Fruit fly (Drosophila melanogaster): ENCODE results near the gene yata.

The yata gene

dm6 chr3R:29716043-29716781 lies 32.8 kb upstream of the yata start (continued):
- 0 out of 3 replicates have a peak, but pooled peaks have one; percentile 23 for TF ChIP-seq CG11456 (GFP tag; IDR thresholded peaks at IDR 0.05)
- no peak for TF ChIP-seq CG9437 (GFP tag; optimal IDR thresholded peaks at IDR 0.05)
- TF ChIP-seq dysf (GFP tag; IDR thresholded peaks at IDR 0.05) = 0 out of 3 replicates have a peak, but pooled peaks have one; percentile 17
- TF ChIP-seq CG8478 (optimal IDR thresholded peaks at IDR 0.05) = peak; percentile 34
- peak; percentile 89 for TF ChIP-seq CTCF (GFP tag; optimal IDR thresholded peaks at IDR 0.05)
- peak; percentile 1 for TF ChIP-seq CG11504 (tag; optimal IDR thresholded peaks at IDR 0.05)
- TF ChIP-seq Hr39 (optimal IDR thresholded peaks at IDR 0.05) = no peak
- no peak for TF ChIP-seq H15 (GFP tag; IDR thresholded peaks at IDR 0.05)
- no peak for TF ChIP-seq CG15696 (tag; optimal IDR thresholded peaks at IDR 0.05)

dm6 chr3R:29716782-29717317 lies 32.2 kb upstream of the yata start, which contains the start of gene Obp99b:
Gene Obp99b, minus strand, starts transcription at chr3R:29716896.
- TF ChIP-seq H2.0 (GFP tag; IDR thresholded peaks at IDR 0.05) = peak; percentile 77
- peak; percentile 57; the same call in 2 of the 3 replicates for TF ChIP-seq so (GFP tag; IDR thresholded peaks at IDR 0.05)
- TF ChIP-seq sima (GFP tag; optimal IDR thresholded peaks at IDR 0.05) = no peak
- TF ChIP-seq Ravus (GFP tag; IDR thresholded peaks at IDR 0.05) = peak; percentile 2; the same call in 1 of the 2 replicates
- TF ChIP-seq Neu2 (GFP tag; optimal IDR thresholded peaks at IDR 0.05; ENCODE audit: borderline replicate concordance) = peak; percentile 34
- peak; percentile 85 for TF ChIP-seq CG17186 (GFP tag; optimal IDR thresholded peaks at IDR 0.05)
- TF ChIP-seq Adf1 (GFP tag; IDR thresholded peaks at IDR 0.05) = peak; percentile 25
- peak; percentile 85 for TF ChIP-seq sqz (GFP tag; optimal IDR thresholded peaks at IDR 0.05)
- peak; percentile 85 for TF ChIP-seq CG16863 (GFP tag; optimal IDR thresholded peaks at IDR 0.05)
- TF ChIP-seq MTF-1 (GFP tag; optimal IDR thresholded peaks at IDR 0.05; ENCODE audit: borderline replicate concordance) = peak; percentile 93
- TF ChIP-seq zen2 (GFP tag; IDR thresholded peaks at IDR 0.05; ENCODE audit: partially characterized antibody) = no peak
- TF ChIP-seq CG9876 (GFP tag; optimal IDR thresholded peaks at IDR 0.05) = peak; percentile 50
- TF ChIP-seq Lhr (GFP tag; optimal IDR thresholded peaks at IDR 0.05) = peak; percentile 75
- peak; percentile 42 for TF ChIP-seq pnt (GFP tag; optimal IDR thresholded peaks at IDR 0.05)
- TF ChIP-seq Mad (GFP tag; optimal IDR thresholded peaks at IDR 0.05) = peak; percentile 78
- TF ChIP-seq CG18011 (GFP tag; optimal IDR thresholded peaks at IDR 0.05) = peak; percentile 62
- peak; percentile 58 for TF ChIP-seq CG16815 (GFP tag; optimal IDR thresholded peaks at IDR 0.05)
- peak; percentile 70 for TF ChIP-seq dm (GFP tag; optimal IDR thresholded peaks at IDR 0.05)
- TF ChIP-seq Elba2 (GFP tag; optimal IDR thresholded peaks at IDR 0.05) = peak; percentile 62
- peak; percentile 46 for TF ChIP-seq tap (tag; optimal IDR thresholded peaks at IDR 0.05)
- peak; percentile 47 for TF ChIP-seq maf-S (GFP tag; optimal IDR thresholded peaks at IDR 0.05)
- TF ChIP-seq bigmax (GFP tag; optimal IDR thresholded peaks at IDR 0.05) = peak; percentile 32
- TF ChIP-seq CG42726 (GFP tag; IDR thresholded peaks at IDR 0.05; ENCODE audit: partially characterized antibody) = no peak
- TF ChIP-seq ERR (GFP tag; optimal IDR thresholded peaks at IDR 0.05) = peak; percentile 12
- TF ChIP-seq luna (GFP tag; optimal IDR thresholded peaks at IDR 0.05) = no peak
- TF ChIP-seq fd64A (GFP tag; optimal IDR thresholded peaks at IDR 0.05) = peak; percentile 87
- TF ChIP-seq CG4730 (GFP tag; IDR thresholded peaks at IDR 0.05) = peak; percentile 79
- TF ChIP-seq btn (GFP tag; optimal IDR thresholded peaks at IDR 0.05) = peak; percentile 83
- peak; percentile 71 for TF ChIP-seq CG10366 (GFP tag; IDR thresholded peaks at IDR 0.05)
- peak; percentile 73 for TF ChIP-seq CG10209 (GFP tag; optimal IDR thresholded peaks at IDR 0.05)
- TF ChIP-seq CG6813 (GFP tag; optimal IDR thresholded peaks at IDR 0.05) = peak; percentile 82
- peak; percentile 50 for TF ChIP-seq CoRest (tag; optimal IDR thresholded peaks at IDR 0.05)
- no peak for TF ChIP-seq hb (GFP tag; IDR thresholded peaks at IDR 0.05; ENCODE audit: partially characterized antibody)
- peak; percentile 62 for TF ChIP-seq CG18262 (tag; optimal IDR thresholded peaks at IDR 0.05)
- TF ChIP-seq CG7556 (GFP tag; optimal IDR thresholded peaks at IDR 0.05) = no peak
- TF ChIP-seq CG9797 (GFP tag; optimal IDR thresholded peaks at IDR 0.05) = no peak
- TF ChIP-seq CG11247 (GFP tag; IDR thresholded peaks at IDR 0.05) = peak; percentile 87
- no peak for TF ChIP-seq lov (optimal IDR thresholded peaks at IDR 0.05)
- peak; percentile 93 for TF ChIP-seq lov (GFP tag; IDR thresholded peaks at IDR 0.05)
- 0 out of 2 replicates have a peak, but pooled peaks have one; percentile 34 for TF ChIP-seq Doc2 (GFP tag; IDR thresholded peaks at IDR 0.05)

All from whole organism, embryonic.